Fruit fly (Drosophila melanogaster): Measurements from ENCODE around the gene Rbp.

Gene Rbp

DNA sequence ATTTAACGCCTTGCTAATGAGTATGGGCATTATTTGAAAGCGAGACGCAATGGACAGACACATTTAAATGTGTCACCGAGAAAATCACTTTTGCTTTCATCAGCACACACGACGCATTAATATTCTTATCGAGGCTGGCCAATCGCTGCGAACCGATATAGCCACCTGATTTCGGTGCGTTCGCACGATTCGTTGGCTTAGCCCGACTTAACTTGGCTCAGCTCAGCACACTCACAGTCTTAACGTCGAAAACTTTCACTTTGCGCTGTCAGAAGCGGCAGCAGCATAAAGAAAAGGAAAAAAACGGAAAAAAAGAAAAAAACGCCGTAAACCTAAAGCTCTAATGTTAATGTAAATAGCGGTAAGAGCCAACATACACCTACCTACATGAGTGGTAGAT is 55.9 kb downstream of the Rbp start:
- no peak for TF ChIP-seq CG17801 (GFP tag; optimal IDR thresholded peaks at IDR 0.05; ENCODE audit: partially characterized antibody)

- no peak for TF ChIP-seq CG17801 (GFP tag; optimal IDR thresholded peaks at IDR 0.05; ENCODE audit: partially characterized antibody)
These were observed 56.7 kb downstream of the Rbp start for dm6 chr3R:15431142-15431541.

- TF ChIP-seq CG17801 (GFP tag; optimal IDR thresholded peaks at IDR 0.05; ENCODE audit: partially characterized antibody), result no peak
These were observed 59.0 kb downstream of the Rbp start for dm6 chr3R:15433340-15433945.

- no peak for TF ChIP-seq CG17801 (GFP tag; optimal IDR thresholded peaks at IDR 0.05; ENCODE audit: partially characterized antibody)
These were observed 60.2 kb downstream of the Rbp start, which contains the start of gene CG6118 for dm6 chr3R:15434676-15435075. Gene CG6118, minus strand, starts transcription at chr3R:15434738.

DNA sequence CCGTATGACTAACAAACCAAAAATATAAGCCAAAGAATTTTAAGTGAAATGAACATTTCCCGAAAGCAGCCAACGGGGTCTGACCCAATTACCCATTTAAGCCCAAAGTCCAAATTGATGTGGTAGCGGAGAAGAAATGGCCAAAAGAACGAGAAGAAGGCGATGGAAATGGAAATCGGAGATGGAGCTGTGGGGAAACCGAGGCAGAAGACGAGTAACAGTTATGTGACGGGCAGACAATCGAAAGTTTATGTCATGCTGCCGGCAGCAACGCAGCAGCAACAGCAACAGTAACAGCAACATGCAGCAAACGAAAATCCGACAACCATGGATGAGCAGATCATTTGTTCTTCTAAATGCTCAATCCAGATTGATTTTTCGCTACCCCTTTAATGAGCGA is 62.4 kb downstream of the Rbp start:
- TF ChIP-seq CG17801 (GFP tag; optimal IDR thresholded peaks at IDR 0.05; ENCODE audit: partially characterized antibody), result no peak

DNA sequence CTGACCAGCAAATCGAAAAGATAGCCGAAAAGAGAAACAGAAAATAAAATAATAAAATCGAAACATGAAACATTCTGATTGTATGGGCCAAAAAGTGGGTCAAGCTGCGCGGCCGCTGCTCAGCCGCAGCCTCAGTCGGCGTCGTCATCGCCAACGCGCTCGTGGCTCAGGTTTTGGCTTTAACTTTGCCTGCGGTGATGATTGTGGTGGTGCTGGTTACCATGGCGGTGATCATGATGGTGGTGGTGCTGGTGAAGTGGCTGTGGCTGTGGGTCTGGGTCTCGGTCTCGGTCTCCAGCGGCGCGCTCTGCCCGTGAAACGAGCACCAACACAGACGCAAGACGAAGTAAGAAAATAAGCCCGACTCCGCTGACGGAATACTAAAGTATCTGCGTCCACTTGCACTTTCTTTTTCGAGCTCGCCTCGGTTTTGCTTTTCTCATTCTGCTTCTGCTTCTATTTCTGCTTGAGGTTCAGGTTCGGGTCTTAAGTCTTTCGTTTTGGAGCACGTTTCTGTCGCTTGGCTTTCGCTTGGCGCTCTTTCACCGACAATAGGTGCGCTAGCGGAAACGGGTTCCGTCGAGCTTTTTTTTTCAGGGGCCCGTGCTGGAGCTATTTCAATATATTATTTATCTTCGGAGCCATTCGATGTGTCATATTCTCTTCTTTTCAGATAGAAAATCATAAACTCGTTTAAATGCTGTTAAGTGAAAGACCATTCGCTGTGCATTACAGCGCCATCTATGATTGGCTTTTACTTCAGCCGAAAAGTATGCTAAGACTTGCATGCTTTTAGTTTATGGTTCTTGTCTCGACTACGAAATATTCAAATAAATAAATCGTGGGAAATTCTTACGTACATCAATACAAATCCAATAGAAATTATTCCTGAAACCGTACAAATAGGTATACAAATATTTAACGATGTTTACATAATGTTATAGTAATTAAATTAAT is 63.3 kb downstream of the Rbp start:
- no peak for TF ChIP-seq CG17801 (GFP tag; optimal IDR thresholded peaks at IDR 0.05; ENCODE audit: partially characterized antibody)

- no peak for TF ChIP-seq CG17801 (GFP tag; optimal IDR thresholded peaks at IDR 0.05; ENCODE audit: partially characterized antibody)
These were observed 65.2 kb downstream of the Rbp start, which contains the start of gene Act88F for dm6 chr3R:15439669-15440068. Gene Act88F, plus strand, starts transcription at chr3R:15439969.

- no peak for TF ChIP-seq CG17801 (GFP tag; optimal IDR thresholded peaks at IDR 0.05; ENCODE audit: partially characterized antibody)
These were observed 71.7 kb downstream of the Rbp start for dm6 chr3R:15446149-15446548.

dm6 chr3R:15447791-15448190 is 73.4 kb downstream of the Rbp start:
- TF ChIP-seq CG17801 (GFP tag; optimal IDR thresholded peaks at IDR 0.05; ENCODE audit: partially characterized antibody), result no peak

dm6 chr3R:15448657-15449056 is 74.2 kb downstream of the Rbp start:
- TF ChIP-seq CG17801 (GFP tag; optimal IDR thresholded peaks at IDR 0.05; ENCODE audit: partially characterized antibody), result no peak

DNA sequence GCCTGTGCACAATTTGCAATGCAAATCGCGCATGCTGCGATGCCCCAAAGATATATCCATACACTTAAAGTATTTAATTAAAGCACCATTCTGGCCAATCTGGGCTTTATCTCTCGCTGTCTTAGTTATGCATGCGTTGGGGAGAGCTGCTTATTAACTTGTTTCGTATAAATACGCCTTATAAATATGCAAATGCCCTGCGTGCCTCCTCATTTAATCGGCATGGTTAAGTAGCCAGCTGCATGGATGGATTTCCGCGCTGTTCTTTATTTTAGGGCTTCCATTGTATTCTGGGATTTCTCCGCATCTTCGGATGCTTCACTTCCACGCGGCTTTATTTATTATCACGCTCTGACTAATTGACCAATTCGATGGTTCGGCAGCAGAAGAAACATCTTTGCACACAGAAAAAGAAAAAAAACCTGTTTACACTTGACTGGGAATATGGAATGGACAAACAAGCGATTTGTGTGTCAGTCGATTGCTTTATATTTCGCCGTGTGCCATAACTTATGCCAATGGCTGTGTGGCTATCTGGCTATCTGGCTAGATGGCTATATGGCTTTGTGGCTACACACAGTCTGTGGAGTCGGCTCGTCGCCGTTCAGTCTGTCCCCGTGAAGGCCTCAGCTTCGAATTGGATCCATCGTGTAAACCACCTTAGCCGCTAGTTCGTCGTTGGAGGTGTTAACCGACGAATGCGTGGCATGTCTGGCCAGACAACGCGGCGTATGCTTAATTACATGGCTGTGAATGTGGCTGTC is 77.1 kb downstream of the Rbp start:
- no peak for TF ChIP-seq CG17801 (GFP tag; optimal IDR thresholded peaks at IDR 0.05; ENCODE audit: partially characterized antibody)

All from ovary, adult (tissue).